Fruit fly (Drosophila melanogaster) whole organism, embryonic: Measurements from ENCODE around the gene CG32544.
A peak's percentile ranks its signal among the peaks of the same experiment; 100 is the strongest.

Experiments used
- Aef1 ChIP-seq: fragments of 200-800 bp; sonication (Bioruptor generic); IDR thresholded peaks from 3 replicates; pipeline ENCODE4 v1.3.6; 2022; ENCODE audit warnings: missing biosample characterization, missing genetic modification characterization
- Bgb ChIP-seq: fragments of 200-800 bp; sonication (Bioruptor generic); IDR thresholded peaks from 2 replicates; pipeline ENCODE4 v1.3.6; 2022; ENCODE audit warnings: missing biosample characterization, missing genetic modification characterization; ENCODE audit not compliant: partially characterized antibody
- CG11504 ChIP-seq: fragments of 200-800 bp; sonication (Bioruptor generic); optimal IDR thresholded peaks from 3 replicates; lab custom pipeline; 2019; ENCODE audit warnings: missing biosample characterization, mild to moderate bottlenecking, missing genetic modification characterization, moderate library complexity
- CG11696 ChIP-seq: fragments of 200-800 bp; sonication (Bioruptor generic); IDR thresholded peaks from 2 replicates; pipeline ENCODE4 v1.3.6; 2022; ENCODE audit warnings: missing biosample characterization, missing genetic modification characterization
- CG12769 ChIP-seq: fragments of 200-800 bp; sonication (Bioruptor generic); optimal IDR thresholded peaks from 2 replicates; lab custom pipeline; 2019; ENCODE audit warnings: missing biosample characterization, mild to moderate bottlenecking, missing genetic modification characterization, moderate library complexity
- CG14014 ChIP-seq: fragments of 200-800 bp; sonication (Bioruptor generic); IDR thresholded peaks from 2 replicates; pipeline ENCODE4 v1.3.6; 2022; ENCODE audit warnings: missing biosample characterization, missing genetic modification characterization
- CG14441 ChIP-seq: fragments of 200-800 bp; sonication (Bioruptor generic); IDR thresholded peaks from 2 replicates; pipeline ENCODE4 v1.3.6; 2022; ENCODE audit warnings: missing biosample characterization, missing genetic modification characterization
- CG15514 ChIP-seq: fragments of 200-800 bp; sonication (Bioruptor generic); optimal IDR thresholded peaks from 3 replicates; lab custom pipeline; 2017; ENCODE audit warnings: missing biosample characterization, missing genetic modification characterization, mild to moderate bottlenecking, moderate library complexity, missing genetic modification reagents
- CG15601 ChIP-seq: fragments of 200-800 bp; sonication (Bioruptor generic); optimal IDR thresholded peaks from 3 replicates; lab custom pipeline; 2019; ENCODE audit warnings: missing biosample characterization, mild to moderate bottlenecking, missing genetic modification characterization, moderate library complexity
- CG17612 ChIP-seq: fragments of 200-800 bp; sonication (Bioruptor generic); IDR thresholded peaks from 2 replicates; pipeline ENCODE4 v1.3.6; 2022; ENCODE audit warnings: missing biosample characterization, missing genetic modification characterization
- CG18764 ChIP-seq: fragments of 200-800 bp; sonication (Bioruptor generic); optimal IDR thresholded peaks from 3 replicates; lab custom pipeline; 2016; ENCODE audit warnings: missing biosample characterization, missing genetic modification characterization
- CG2120 ChIP-seq: fragments of 200-800 bp; sonication (Bioruptor generic); optimal IDR thresholded peaks from 3 replicates; lab custom pipeline; 2016; ENCODE audit warnings: missing biosample characterization, missing genetic modification characterization
- CG31224 ChIP-seq: fragments of 200-800 bp; sonication (Bioruptor generic); IDR thresholded peaks from 2 replicates; pipeline ENCODE4 v1.3.6; 2022; ENCODE audit warnings: missing biosample characterization, missing genetic modification characterization
- CG33213 ChIP-seq: fragments of 200-800 bp; sonication (Bioruptor generic); optimal IDR thresholded peaks from 3 replicates; lab custom pipeline; 2016; ENCODE audit warnings: missing biosample characterization, missing genetic modification characterization
- CG3847 ChIP-seq: fragments of 200-800 bp; sonication (Bioruptor generic); IDR thresholded peaks from 2 replicates; pipeline ENCODE4 v1.3.6; 2022; ENCODE audit warnings: missing biosample characterization, missing genetic modification characterization
- CG7745 ChIP-seq: fragments of 200-800 bp; sonication (Bioruptor generic); optimal IDR thresholded peaks from 2 replicates; lab custom pipeline; 2018; ENCODE audit warnings: missing biosample characterization, mild to moderate bottlenecking, missing genetic modification characterization, moderate library complexity
- CG8290 ChIP-seq, 3 experiments: fragments of 200-800 bp; sonication (Bioruptor generic); optimal IDR thresholded peaks; 2 replicates each; lab custom pipeline; 2016 to 2019; ENCODE audit warnings: missing biosample characterization in 3 of 3, missing genetic modification characterization in 3 of 3, mild to moderate bottlenecking in 2 of 3, moderate library complexity in 1 of 3
- CG8478 ChIP-seq: fragments of >200 bp; optimal IDR thresholded peaks from 2 replicates; lab custom pipeline; 2018
- CG9876 ChIP-seq: fragments of 200-800 bp; sonication (Bioruptor generic); optimal IDR thresholded peaks from 2 replicates; lab custom pipeline; 2016; ENCODE audit warnings: missing biosample characterization, missing genetic modification characterization
- CrebB ChIP-seq: fragments of 200-800 bp; sonication (Bioruptor generic); optimal IDR thresholded peaks from 3 replicates; lab custom pipeline; 2018; ENCODE audit warnings: missing biosample characterization, mild to moderate bottlenecking, missing genetic modification characterization
- HmgD ChIP-seq: fragments of 200-800 bp; sonication (Bioruptor generic); optimal IDR thresholded peaks from 3 replicates; lab custom pipeline; 2016; ENCODE audit warnings: missing biosample characterization, missing genetic modification characterization
- HmgZ ChIP-seq: fragments of 200-800 bp; sonication (Bioruptor generic); optimal IDR thresholded peaks from 2 replicates; lab custom pipeline; 2018; ENCODE audit warnings: missing biosample characterization, mild to moderate bottlenecking, missing genetic modification characterization
- Max ChIP-seq: fragments of 200-800 bp; sonication (Bioruptor generic); optimal IDR thresholded peaks from 2 replicates; lab custom pipeline; 2016; ENCODE audit warnings: missing biosample characterization, mild to moderate bottlenecking, missing genetic modification characterization
- Med ChIP-seq: fragments of 200-800 bp; sonication (Bioruptor generic); peaks from one replicate; lab custom pipeline; 2016; ENCODE audit warnings: missing biosample characterization, missing genetic modification characterization, mild to moderate bottlenecking, inconsistent platforms, moderate library complexity
- Meics ChIP-seq: fragments of 200-800 bp; sonication (Bioruptor generic); optimal IDR thresholded peaks from 2 replicates; lab custom pipeline; 2017; ENCODE audit warnings: missing biosample characterization, mild to moderate bottlenecking, missing genetic modification characterization
- Sox102F ChIP-seq: fragments of 200-800 bp; sonication (Bioruptor generic); optimal IDR thresholded peaks from 2 replicates; lab custom pipeline; 2018; ENCODE audit warnings: missing biosample characterization, mild to moderate bottlenecking, missing genetic modification characterization, moderate library complexity
- Usf ChIP-seq: fragments of 200-800 bp; sonication (Bioruptor generic); optimal IDR thresholded peaks from 2 replicates; lab custom pipeline; 2017; ENCODE audit warnings: missing genotype, missing biosample characterization, missing genetic modification characterization
- ac ChIP-seq: fragments of 200-800 bp; sonication (Bioruptor generic); optimal IDR thresholded peaks from 3 replicates; lab custom pipeline; 2017; ENCODE audit warnings: missing biosample characterization, mild to moderate bottlenecking, missing genetic modification characterization
- caup ChIP-seq: fragments of 200-800 bp; sonication (Bioruptor generic); optimal IDR thresholded peaks from 3 replicates; lab custom pipeline; 2017; ENCODE audit warnings: missing biosample characterization, mild to moderate bottlenecking, missing genetic modification characterization, moderate library complexity; ENCODE audit not compliant: severe bottlenecking
- chm ChIP-seq: fragments of 200-800 bp; sonication (Bioruptor generic); IDR thresholded peaks from 2 replicates; pipeline ENCODE4 v1.3.6; 2022; ENCODE audit warnings: missing biosample characterization, missing genetic modification characterization
- dati ChIP-seq: fragments of 200-800 bp; sonication (Bioruptor generic); IDR thresholded peaks from 2 replicates; pipeline ENCODE4 v1.3.6; 2022; ENCODE audit warnings: missing biosample characterization, missing genetic modification characterization
- disco-r ChIP-seq: fragments of 200-800 bp; sonication (Bioruptor generic); optimal IDR thresholded peaks from 2 replicates; lab custom pipeline; 2016; ENCODE audit warnings: missing biosample characterization, missing genetic modification characterization
- dmrt11E ChIP-seq: fragments of 200-800 bp; sonication (Bioruptor generic); optimal IDR thresholded peaks from 3 replicates; lab custom pipeline; 2018; ENCODE audit warnings: missing biosample characterization, mild to moderate bottlenecking, missing genetic modification characterization, moderate library complexity
- gem ChIP-seq: fragments of 200-800 bp; sonication (Bioruptor generic); optimal IDR thresholded peaks from 2 replicates; lab custom pipeline; 2019; ENCODE audit warnings: missing biosample characterization, mild to moderate bottlenecking, missing genetic modification characterization, moderate library complexity
- gsb-n ChIP-seq: fragments of 200-800 bp; sonication (Bioruptor generic); optimal IDR thresholded peaks from 3 replicates; lab custom pipeline; 2018; ENCODE audit warnings: missing biosample characterization, mild to moderate bottlenecking, missing genetic modification characterization
- jumu ChIP-seq: fragments of 200-800 bp; sonication (Bioruptor generic); optimal IDR thresholded peaks from 3 replicates; lab custom pipeline; 2016; ENCODE audit warnings: missing biosample characterization, missing genetic modification characterization
- lilli ChIP-seq: fragments of 200-800 bp; sonication (Bioruptor generic); optimal IDR thresholded peaks from 3 replicates; lab custom pipeline; 2016; ENCODE audit warnings: missing biosample characterization, missing genetic modification characterization
- lmd ChIP-seq: fragments of 200-800 bp; sonication (Bioruptor generic); IDR thresholded peaks from 2 replicates; pipeline ENCODE4 v1.3.6; 2022; ENCODE audit warnings: missing biosample characterization, missing genetic modification characterization
- nerfin-2 ChIP-seq: fragments of 200-800 bp; sonication (Bioruptor generic); IDR thresholded peaks from 2 replicates; pipeline ENCODE4 v1.3.6; 2022; ENCODE audit warnings: missing biosample characterization, missing genetic modification characterization; ENCODE audit not compliant: partially characterized antibody
- row ChIP-seq: fragments of 200-800 bp; sonication (Bioruptor generic); IDR thresholded peaks from 3 replicates; pipeline ENCODE4 v1.3.6; 2022; ENCODE audit warnings: missing biosample characterization, missing genetic modification characterization
- sc ChIP-seq, 3 experiments: fragments of >200 bp in 2 of 3; fragments of 200-800 bp in 1 of 3; sonication (Bioruptor generic) in 1 of 3; optimal IDR thresholded peaks; 2 replicates in 2 of 3; 3 replicates in 1 of 3; lab custom pipeline; 2017; ENCODE audit warnings: mild to moderate bottlenecking in 1 of 3, missing biosample characterization in 1 of 3, missing genetic modification characterization in 1 of 3, missing genetic modification reagents in 1 of 3
- sens ChIP-seq: fragments of 200-800 bp; sonication (Bioruptor generic); peaks from one replicate; lab custom pipeline; 2016; ENCODE audit warnings: missing biosample characterization, missing genetic modification characterization
- slp2 ChIP-seq: fragments of 200-800 bp; sonication (Bioruptor generic); optimal IDR thresholded peaks from 2 replicates; lab custom pipeline; 2016; ENCODE audit warnings: missing biosample characterization, missing genetic modification characterization
- so ChIP-seq: fragments of 200-800 bp; sonication (Bioruptor generic); IDR thresholded peaks from 3 replicates; pipeline ENCODE4 v1.3.6; 2022; ENCODE audit warnings: missing biosample characterization, missing genetic modification characterization
- ssp ChIP-seq: fragments of 200-800 bp; sonication (Bioruptor generic); IDR thresholded peaks from 2 replicates; pipeline ENCODE4 v1.3.6; 2022; ENCODE audit warnings: missing biosample characterization, missing genetic modification characterization
- tgo ChIP-seq: fragments of 200-800 bp; sonication (Bioruptor generic); IDR thresholded peaks from 3 replicates; pipeline ENCODE4 v1.3.6; 2022; ENCODE audit warnings: missing biosample characterization, missing genetic modification characterization
- tll ChIP-seq, 2 experiments: fragments of 200-800 bp in 1 of 2; fragments of >200 bp in 1 of 2; sonication (Bioruptor generic) in 1 of 2; optimal IDR thresholded peaks; 2 replicates each; lab custom pipeline; 2017 to 2019; ENCODE audit warnings: missing biosample characterization in 2 of 2, missing genetic modification characterization in 2 of 2, mild to moderate bottlenecking in 1 of 2, moderate library complexity in 1 of 2
- vvl ChIP-seq: fragments of 200-800 bp; sonication (Bioruptor generic); IDR thresholded peaks from 2 replicates; pipeline ENCODE4 v1.3.6; 2022; ENCODE audit warnings: missing biosample characterization, missing genetic modification characterization
- wor ChIP-seq: fragments of 200-800 bp; sonication (Bioruptor generic); IDR thresholded peaks from 2 replicates; pipeline ENCODE4 v1.3.6; 2022; ENCODE audit warnings: missing biosample characterization, missing genetic modification characterization
- zfh1 ChIP-seq: fragments of 200-800 bp; sonication (Bioruptor generic); IDR thresholded peaks from 3 replicates; pipeline ENCODE4 v1.3.6; 2022; ENCODE audit warnings: missing biosample characterization, missing genetic modification characterization

The CG32544 gene

DNA sequence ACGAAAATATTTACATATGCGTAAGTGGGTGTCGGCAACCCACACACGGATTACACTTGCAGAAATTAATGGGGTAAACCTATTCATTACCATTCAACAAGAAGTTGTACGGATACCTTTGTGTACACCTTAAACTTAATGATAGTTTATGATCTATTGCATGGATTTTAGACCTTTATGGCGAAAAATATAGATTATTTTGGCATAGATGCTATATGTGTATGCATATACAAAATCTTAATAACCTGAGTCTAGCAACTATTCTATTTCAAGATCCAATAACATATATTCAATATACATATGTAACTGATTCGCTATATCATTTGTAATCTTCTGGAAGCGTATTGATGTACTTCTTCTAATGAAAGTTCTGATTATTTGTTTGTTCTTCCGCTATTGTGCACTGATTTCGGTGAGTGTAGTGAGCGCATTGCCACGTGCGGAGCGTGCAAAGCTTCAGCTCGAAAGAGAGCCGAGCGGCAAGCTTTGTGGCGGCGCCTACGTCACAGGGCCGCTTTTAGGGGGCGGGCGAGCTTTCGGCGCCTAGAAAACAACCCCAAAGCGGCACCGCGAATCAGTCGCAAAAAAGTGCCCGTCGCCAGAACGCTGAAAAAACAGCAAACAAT lies 39.9 kb downstream of the CG32544 start, which contains the start of gene CG7378 (continued):
- TF ChIP-seq Usf (GFP tag; lab: Kevin White, UChicago) (no peak), ssp (GFP tag; lab: Robert Waterston, UW) (no peak), dati (GFP tag; lab: Robert Waterston, UW) (no peak), zfh1 (GFP tag; lab: Robert Waterston, UW) (no peak), vvl (GFP tag; lab: Robert Waterston, UW) (peak; percentile 53; the same call in 1 of the 2 replicates), tll (GFP tag; optimal IDR thresholded peaks at IDR 0.05; lab: Kevin White, UChicago) (no peak), CG3847 (GFP tag; lab: Robert Waterston, UW) (peak; percentile 31; the same call in 1 of the 2 replicates), gsb-n (tag; lab: Kevin White, UChicago) (no peak), CG8290 (GFP tag; optimal IDR thresholded peaks at IDR 0.05; lab: Kevin White, UChicago) (no peak), CG8290 (tag; optimal IDR thresholded peaks at IDR 0.05; lab: Kevin White, UChicago) (no peak), wor (GFP tag; lab: Robert Waterston, UW) (no peak), caup (GFP tag; lab: Kevin White, UChicago) (peak; percentile 40), HmgD (GFP tag; lab: Kevin White, UChicago) (no peak), slp2 (GFP tag; lab: Kevin White, UChicago) (no peak), gem (tag; lab: Kevin White, UChicago) (peak; percentile 29), CG11504 (tag; lab: Kevin White, UChicago) (peak; percentile 71), CG7745 (tag; lab: Kevin White, UChicago) (no peak), tgo (GFP tag; lab: Robert Waterston, UW) (peak; percentile 25; the same call in 1 of the 3 replicates), CG9876 (GFP tag; lab: Kevin White, UChicago) (no peak), CG14441 (GFP tag; lab: Robert Waterston, UW) (no peak), CG12769 (tag; lab: Kevin White, UChicago) (no peak), jumu (peak; percentile 39), CG8478 (lab: Kevin White, UChicago) (no peak), dmrt11E (tag; lab: Kevin White, UChicago) (no peak), Aef1 (GFP tag; lab: Robert Waterston, UW) (no peak), HmgZ (tag; lab: Kevin White, UChicago) (no peak), CG11696 (no peak), Med (GFP tag; lab: Kevin White, UChicago) (peak; percentile 82), ac (GFP tag; lab: Kevin White, UChicago) (no peak), sc (optimal IDR thresholded peaks at IDR 0.05; lab: Kevin White, UChicago) (no peak), sc (GFP tag; optimal IDR thresholded peaks at IDR 0.05; lab: Kevin White, UChicago) (no peak), lilli (GFP tag; lab: Kevin White, UChicago) (peak; percentile 79), CG33213 (no peak), CG14014 (GFP tag; lab: Robert Waterston, UW) (no peak), CG31224 (GFP tag; lab: Robert Waterston, UW) (no peak), CG18764 (GFP tag; lab: Kevin White, UChicago) (no peak), CrebB (no peak), Max (GFP tag; lab: Kevin White, UChicago) (peak; percentile 45), CG15601 (tag; lab: Kevin White, UChicago) (no peak), nerfin-2 (GFP tag; lab: Robert Waterston, UW) (no peak)

DNA sequence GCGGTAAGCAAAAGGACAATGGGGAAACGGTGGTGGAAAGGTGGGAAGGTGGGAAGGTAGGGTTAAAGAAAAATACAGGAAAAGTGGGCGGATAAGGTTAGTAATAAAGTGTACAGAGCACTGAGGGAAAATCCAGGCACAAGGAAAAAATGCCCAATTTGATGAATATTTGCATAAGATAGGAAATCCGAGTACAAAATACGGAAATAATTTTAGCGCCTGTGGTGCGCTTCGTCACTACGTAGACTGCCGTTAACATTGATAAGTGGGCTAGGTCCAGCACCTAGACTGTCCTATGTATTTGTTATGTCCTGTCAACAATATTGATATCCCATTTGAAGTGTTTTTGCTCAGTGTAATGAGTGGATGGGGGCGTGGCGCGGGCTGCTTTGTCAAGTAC lies 40.9 kb downstream of the CG32544 start:
- TF ChIP-seq sens (GFP tag; lab: Kevin White, UChicago) = peak; percentile 33
- TF ChIP-seq CG3847 (GFP tag; lab: Robert Waterston, UW) = 0 out of 2 replicates have a peak, but pooled peaks have one; percentile 32
- TF ChIP-seq so (GFP tag; lab: Robert Waterston, UW) = 0 out of 3 replicates have a peak, but pooled peaks have one; percentile 14
- no peak for TF ChIP-seq chm (GFP tag; lab: Robert Waterston, UW)
- peak; percentile 13 for TF ChIP-seq caup (GFP tag; lab: Kevin White, UChicago)
- TF ChIP-seq CG17612 (GFP tag; lab: Robert Waterston, UW) = no peak
- peak; percentile 13 for TF ChIP-seq Sox102F (GFP tag; lab: Kevin White, UChicago)
- TF ChIP-seq Meics = peak; percentile 70
- TF ChIP-seq disco-r (GFP tag; lab: Kevin White, UChicago) = no peak
- no peak for TF ChIP-seq CG15514 (GFP tag; lab: Kevin White, UChicago)
- peak; percentile 40; the same call in 1 of the 2 replicates for TF ChIP-seq lmd (GFP tag; lab: Robert Waterston, UW)
- peak; percentile 43; the same call in 2 of the 3 replicates for TF ChIP-seq row (GFP tag; lab: Robert Waterston, UW)
- no peak for TF ChIP-seq Bgb (GFP tag; lab: Robert Waterston, UW)
- TF ChIP-seq CG2120 = peak; percentile 26
